Worm (Caenorhabditis elegans) whole organism, L4 larva: ENCODE results near the gene F59B2.14.

Experiments
- ZK337.2 ChIP-seq: fragments of 200-800 bp; sonication (Bioruptor generic); IDR thresholded peaks from 2 replicates; pipeline ENCODE4 v1.3.6; 2022; ENCODE audit warnings: missing genetic modification reagents, missing genetic modification characterization, missing compliant biosample characterization
- aly-2 ChIP-seq: sonication (generic microtip); optimal IDR thresholded peaks from 2 replicates; lab custom pipeline; 2018; ENCODE audit warnings: missing biosample characterization, missing genetic modification characterization
- ama-1 ChIP-seq: fragments of 150-350 bp; optimal IDR thresholded peaks from 2 replicates; lab custom pipeline; 2014; ENCODE audit warnings: inconsistent platforms, mixed read lengths
- lin-15B ChIP-seq: fragments of 150-350 bp; sonication (generic microtip); optimal IDR thresholded peaks from 3 replicates; lab custom pipeline; 2014; ENCODE audit warnings: missing biosample characterization, missing genetic modification characterization
- lin-39 ChIP-seq: fragments of 150-350 bp; optimal IDR thresholded peaks from 2 replicates; lab custom pipeline; 2014; ENCODE audit warnings: missing biosample characterization, missing genetic modification reagents, missing genetic modification characterization
- skn-1 ChIP-seq: fragments of 150-350 bp; optimal IDR thresholded peaks from 2 replicates; lab custom pipeline; 2014; ENCODE audit warnings: missing biosample characterization, missing genetic modification characterization
- unc-130 ChIP-seq: sonication (generic microtip); optimal IDR thresholded peaks from 2 replicates; lab custom pipeline; 2016; ENCODE audit warnings: missing genetic modification reagents, missing genetic modification characterization, missing compliant biosample characterization
- unc-62 ChIP-seq, 3 experiments: fragments of 150-350 bp in 1 of 3; sonication (generic microtip); optimal IDR thresholded peaks in 2 of 3; peaks in 1 of 3; 1 replicate in 1 of 3; 2 replicates in 2 of 3; lab custom pipeline; 2014 to 2017; ENCODE audit warnings: missing biosample characterization in 3 of 3, missing genetic modification characterization in 3 of 3, missing genetic modification reagents in 3 of 3, missing genotype in 1 of 3

ce11 chrIII:9030818-9031217 is 8.4 kb upstream of the F59B2.14 start:
- TF ChIP-seq lin-15B (tag; lab: Kevin White, UChicago), result no peak
- no peak for TF ChIP-seq lin-39 (tag; lab: Kevin White, UChicago)
- TF ChIP-seq aly-2 (tag; lab: Kevin White, UChicago), result no peak
- no peak for TF ChIP-seq unc-130 (GFP tag; lab: Kevin White, UChicago)
- TF ChIP-seq ZK337.2 (GFP tag; lab: Robert Waterston, UW), result no peak
- no peak for TF ChIP-seq ama-1 (lab: Kevin White, UChicago)
- TF ChIP-seq unc-62 (GFP tag; optimal IDR thresholded peaks at IDR 0.05 in 1 of 2; lab: Kevin White, UChicago), result no peak
- TF ChIP-seq unc-62 (tag; optimal IDR thresholded peaks at IDR 0.05; lab: Kevin White, UChicago), result no peak
- no peak for TF ChIP-seq skn-1 (tag; lab: Kevin White, UChicago)
